Worm (Caenorhabditis elegans) whole organism, mixed stage, embryonic: Measurements from ENCODE around the gene clec-2.

Experiments
- lin-13 ChIP-seq: fragments of 150-350 bp; optimal IDR thresholded peaks from 2 replicates; lab custom pipeline; 2014; ENCODE audit warnings: missing biosample characterization, missing genetic modification characterization
- mep-1 ChIP-seq: fragments of 150-350 bp; optimal IDR thresholded peaks from 2 replicates; lab custom pipeline; 2017; ENCODE audit warnings: missing biosample characterization, missing genetic modification reagents, missing genetic modification characterization, inconsistent platforms

DNA sequence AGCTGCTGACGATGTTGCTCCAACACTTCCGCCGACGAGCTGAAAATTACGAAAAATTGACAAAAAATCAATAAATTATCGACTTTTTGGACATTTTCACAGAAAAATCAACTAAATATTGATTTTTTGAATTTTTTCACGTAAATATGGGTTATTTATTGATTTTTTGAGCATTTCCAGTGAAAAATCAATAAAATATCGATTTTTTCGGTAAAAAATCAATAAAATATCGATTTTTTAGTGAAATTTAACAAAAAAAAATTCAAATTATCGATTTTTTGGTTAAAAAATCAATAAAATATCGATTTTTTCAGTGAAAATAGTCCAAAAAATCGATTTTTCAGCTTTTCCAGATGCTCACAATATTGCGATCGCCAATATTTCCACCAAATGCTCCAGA is 47.0 kb upstream of the clec-2 start:
- TF ChIP-seq lin-13 (tag; lab: Kevin White, UChicago) (no peak), mep-1 (no peak)
